Fruit fly (Drosophila melanogaster) whole organism: ENCODE measurements around the gene CG43084.

ENCODE experiments used
- CG8478 ChIP-seq: fragments of >200 bp; optimal IDR thresholded peaks from 2 replicates; lab custom pipeline; 2018; ENCODE audit warnings: inconsistent platforms
- Dll ChIP-seq: fragments of >200 bp; optimal IDR thresholded peaks from 2 replicates; lab custom pipeline; 2017
- EcR ChIP-seq, 2 experiments: fragments of >200 bp; optimal IDR thresholded peaks; 2 replicates each; lab custom pipeline; 2017; ENCODE audit warnings: missing biosample characterization in 2 of 2, missing genetic modification characterization in 2 of 2, missing genetic modification reagents in 2 of 2
- pan ChIP-seq: fragments of >200 bp; optimal IDR thresholded peaks from 2 replicates; lab custom pipeline; 2017
- psq ChIP-seq: fragments of >200 bp; optimal IDR thresholded peaks from 2 replicates; lab custom pipeline; 2017
- usp ChIP-seq: fragments of >200 bp; optimal IDR thresholded peaks from 2 replicates; lab custom pipeline; 2017; ENCODE audit warnings: missing biosample characterization, missing genetic modification characterization, mixed read lengths

DNA sequence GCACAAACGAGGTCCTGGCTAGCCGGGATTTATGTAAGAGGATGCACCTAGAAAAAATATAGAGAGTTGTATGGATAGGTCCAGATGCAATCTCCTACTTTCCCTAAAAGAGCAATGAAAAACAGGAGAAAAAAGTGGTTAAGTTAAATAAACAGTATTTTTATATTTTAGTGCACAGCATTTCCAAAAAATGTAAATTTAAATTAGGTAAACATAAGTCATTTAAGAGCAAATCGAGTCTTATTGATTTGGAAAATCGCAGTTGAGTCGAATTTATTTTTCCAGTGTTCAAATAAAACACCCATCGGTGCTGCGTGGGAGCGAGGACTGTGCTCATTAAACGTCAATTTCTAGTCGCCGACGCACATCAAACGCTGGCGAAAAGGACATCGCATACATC lies 15.1 kb downstream of the CG43084 start:
- TF ChIP-seq CG8478 (lab: Kevin White, UChicago): no peak
- TF ChIP-seq pan (lab: Kevin White, UChicago): no peak
- TF ChIP-seq psq (lab: Kevin White, UChicago): no peak
- no peak for TF ChIP-seq usp (GFP tag; lab: Kevin White, UChicago)
- no peak for TF ChIP-seq EcR (GFP tag; optimal IDR thresholded peaks at IDR 0.05; lab: Kevin White, UChicago)
- no peak for TF ChIP-seq Dll
